Fruit fly (Drosophila melanogaster) whole organism, embryonic: ENCODE data around the gene CG14286.
A peak's percentile ranks its signal among the peaks of the same experiment; 100 is the strongest.

Experiments
- BtbVII ChIP-seq: fragments of 200-800 bp; sonication (Bioruptor generic); optimal IDR thresholded peaks from 3 replicates; lab custom pipeline; 2017; ENCODE audit warnings: missing biosample characterization, mild to moderate bottlenecking, missing genetic modification characterization
- CG10274 ChIP-seq: fragments of 200-800 bp; sonication (Bioruptor generic); optimal IDR thresholded peaks from 3 replicates; lab custom pipeline; 2017; ENCODE audit warnings: missing biosample characterization, mild to moderate bottlenecking, missing genetic modification characterization
- CG11560 ChIP-seq: fragments of 200-800 bp; sonication (Bioruptor generic); IDR thresholded peaks from 3 replicates; pipeline ENCODE4 v1.3.6; 2022; ENCODE audit warnings: missing biosample characterization, missing genetic modification characterization
- CG11695 ChIP-seq: fragments of 200-800 bp; sonication (Bioruptor generic); IDR thresholded peaks from 3 replicates; pipeline ENCODE4 v1.3.6; 2022; ENCODE audit warnings: missing biosample characterization, missing genetic modification characterization
- CG12659 ChIP-seq: fragments of 200-800 bp; sonication (Bioruptor generic); optimal IDR thresholded peaks from 3 replicates; lab custom pipeline; 2017; ENCODE audit warnings: mild to moderate bottlenecking, missing biosample characterization, missing genetic modification reagents, missing genetic modification characterization
- CG13424 ChIP-seq: fragments of 200-800 bp; sonication (Bioruptor generic); optimal IDR thresholded peaks from 2 replicates; lab custom pipeline; 2019; ENCODE audit warnings: missing biosample characterization, mild to moderate bottlenecking, missing genetic modification characterization, moderate library complexity
- CG2875 ChIP-seq: fragments of 200-800 bp; sonication (Bioruptor generic); optimal IDR thresholded peaks from 2 replicates; lab custom pipeline; 2017; ENCODE audit warnings: missing biosample characterization, mild to moderate bottlenecking, missing genetic modification characterization, missing genetic modification reagents
- CG31388 ChIP-seq: fragments of 200-800 bp; sonication (Bioruptor generic); optimal IDR thresholded peaks from 2 replicates; lab custom pipeline; 2016; ENCODE audit warnings: missing biosample characterization, missing genetic modification characterization
- CG34422 ChIP-seq: fragments of 200-800 bp; sonication (Bioruptor generic); IDR thresholded peaks from 3 replicates; pipeline ENCODE4 v1.3.6; 2022; ENCODE audit warnings: missing biosample characterization, missing genetic modification characterization
- CG43689 ChIP-seq: fragments of 200-800 bp; sonication (Bioruptor generic); IDR thresholded peaks from 2 replicates; pipeline ENCODE4 v1.3.6; 2022; ENCODE audit warnings: missing biosample characterization, missing genetic modification characterization
- CG4404 ChIP-seq: fragments of 200-800 bp; sonication (Bioruptor generic); IDR thresholded peaks from 2 replicates; pipeline ENCODE4 v1.3.6; 2022; ENCODE audit warnings: missing biosample characterization, missing genetic modification characterization
- CG4854 ChIP-seq: fragments of 200-800 bp; sonication (Bioruptor generic); optimal IDR thresholded peaks from 2 replicates; lab custom pipeline; 2016; ENCODE audit warnings: missing biosample characterization, missing genetic modification characterization, inconsistent platforms
- CG7556 ChIP-seq: fragments of 200-800 bp; sonication (Bioruptor generic); optimal IDR thresholded peaks from 2 replicates; lab custom pipeline; 2017; ENCODE audit warnings: missing biosample characterization, mild to moderate bottlenecking, missing genetic modification characterization
- CG7839 ChIP-seq: fragments of 200-800 bp; sonication (Bioruptor generic); optimal IDR thresholded peaks from 3 replicates; lab custom pipeline; 2018; ENCODE audit warnings: missing biosample characterization, mild to moderate bottlenecking, missing genetic modification characterization, moderate library complexity
- CG7963 ChIP-seq: fragments of 200-800 bp; sonication (Bioruptor generic); IDR thresholded peaks from 3 replicates; pipeline ENCODE4 v1.3.6; 2022; ENCODE audit warnings: missing biosample characterization, missing genetic modification characterization; ENCODE audit not compliant: partially characterized antibody
- CG8944 ChIP-seq: fragments of 200-800 bp; sonication (Bioruptor generic); optimal IDR thresholded peaks from 3 replicates; lab custom pipeline; 2016; ENCODE audit warnings: missing biosample characterization, missing genetic modification characterization
- CG9817 ChIP-seq: fragments of 200-800 bp; sonication (Bioruptor generic); optimal IDR thresholded peaks from 2 replicates; lab custom pipeline; 2018; ENCODE audit warnings: missing biosample characterization, mild to moderate bottlenecking, missing genetic modification characterization, moderate library complexity
- Camta ChIP-seq: fragments of 200-800 bp; sonication (Bioruptor generic); optimal IDR thresholded peaks from 2 replicates; lab custom pipeline; 2016; ENCODE audit warnings: missing biosample characterization, missing genetic modification characterization
- D19B ChIP-seq: fragments of 200-800 bp; sonication (Bioruptor generic); optimal IDR thresholded peaks from 2 replicates; lab custom pipeline; 2017; ENCODE audit warnings: missing biosample characterization, mild to moderate bottlenecking, missing genetic modification characterization
- Doc2 ChIP-seq: fragments of 200-800 bp; sonication (Bioruptor generic); IDR thresholded peaks from 2 replicates; pipeline ENCODE4 v1.3.6; 2022; ENCODE audit warnings: missing biosample characterization, missing genetic modification characterization
- NC2α ChIP-seq: fragments of 200-800 bp; sonication (Bioruptor generic); optimal IDR thresholded peaks from 2 replicates; lab custom pipeline; 2016; ENCODE audit warnings: missing biosample characterization, missing genetic modification characterization
- NFAT ChIP-seq: fragments of 200-800 bp; sonication (Bioruptor generic); IDR thresholded peaks from 2 replicates; pipeline ENCODE4 v1.3.6; 2022; ENCODE audit warnings: missing biosample characterization, missing genetic modification characterization
- Neu2 ChIP-seq: fragments of 200-800 bp; sonication (Bioruptor generic); optimal IDR thresholded peaks from 3 replicates; lab custom pipeline; 2016; ENCODE audit warnings: missing biosample characterization, missing genetic modification characterization, borderline replicate concordance
- Nf-YC ChIP-seq: fragments of 200-800 bp; optimal IDR thresholded peaks from 3 replicates; lab custom pipeline; 2019; ENCODE audit warnings: missing biosample characterization, mild to moderate bottlenecking, missing genetic modification characterization, moderate library complexity
- Oli ChIP-seq: fragments of 200-800 bp; sonication (Bioruptor generic); optimal IDR thresholded peaks from 2 replicates; lab custom pipeline; 2018; ENCODE audit warnings: missing biosample characterization, mild to moderate bottlenecking, missing genetic modification characterization, moderate library complexity
- Poxn ChIP-seq: fragments of 200-800 bp; sonication (Bioruptor generic); IDR thresholded peaks from 2 replicates; pipeline ENCODE4 v1.3.6; 2022; ENCODE audit warnings: missing biosample characterization, missing genetic modification characterization
- Sry-β ChIP-seq: fragments of 200-800 bp; sonication (Bioruptor generic); optimal IDR thresholded peaks from 2 replicates; lab custom pipeline; 2018; ENCODE audit warnings: missing biosample characterization, mild to moderate bottlenecking, missing genetic modification characterization, moderate library complexity
- Trl ChIP-seq, 3 experiments: fragments of >200 bp in 2 of 3; fragments of 200-800 bp in 1 of 3; sonication (Bioruptor generic) in 1 of 3; optimal IDR thresholded peaks; 2 replicates in 1 of 3; 3 replicates in 2 of 3; lab custom pipeline; 2016 to 2017; ENCODE audit warnings: missing biosample characterization in 1 of 3, missing genetic modification characterization in 1 of 3
- Xbp1 ChIP-seq: fragments of 200-800 bp; sonication (Bioruptor generic); optimal IDR thresholded peaks from 3 replicates; lab custom pipeline; 2016; ENCODE audit warnings: missing biosample characterization, mild to moderate bottlenecking, missing genetic modification characterization
- al ChIP-seq: fragments of 200-800 bp; sonication (Bioruptor generic); IDR thresholded peaks from 2 replicates; pipeline ENCODE4 v1.3.6; 2022; ENCODE audit warnings: missing biosample characterization, missing genetic modification characterization
- bsh ChIP-seq, 2 experiments: fragments of 200-800 bp; sonication (Bioruptor generic); optimal IDR thresholded peaks; 2 replicates each; lab custom pipeline; 2017 to 2018; ENCODE audit warnings: mild to moderate bottlenecking in 2 of 2, missing biosample characterization in 2 of 2, missing genetic modification characterization in 2 of 2, moderate library complexity in 1 of 2
- chinmo ChIP-seq: fragments of 200-800 bp; sonication (Bioruptor generic); IDR thresholded peaks from 4 replicates; pipeline ENCODE4 v1.3.6; 2022; ENCODE audit warnings: missing biosample characterization, missing genetic modification characterization; ENCODE audit not compliant: partially characterized antibody
- chn ChIP-seq: fragments of 200-800 bp; sonication (Bioruptor generic); optimal IDR thresholded peaks from 2 replicates; lab custom pipeline; 2016; ENCODE audit warnings: missing biosample characterization, missing genetic modification characterization
- dm ChIP-seq: fragments of 200-800 bp; sonication (Bioruptor generic); optimal IDR thresholded peaks from 3 replicates; lab custom pipeline; 2016; ENCODE audit warnings: missing biosample characterization, missing genetic modification characterization
- en ChIP-seq: fragments of 200-800 bp; sonication (Bioruptor generic); optimal IDR thresholded peaks from 2 replicates; lab custom pipeline; 2016; ENCODE audit warnings: missing biosample characterization, missing genetic modification characterization
- ewg ChIP-seq: fragments of 200-800 bp; sonication (Bioruptor generic); optimal IDR thresholded peaks from 3 replicates; lab custom pipeline; 2017; ENCODE audit warnings: mild to moderate bottlenecking, missing biosample characterization, missing genetic modification reagents, missing genetic modification characterization
- gsb-n ChIP-seq: fragments of 200-800 bp; sonication (Bioruptor generic); optimal IDR thresholded peaks from 3 replicates; lab custom pipeline; 2018; ENCODE audit warnings: missing biosample characterization, mild to moderate bottlenecking, missing genetic modification characterization
- gt ChIP-seq: fragments of 200-800 bp; sonication (Bioruptor generic); IDR thresholded peaks from 2 replicates; pipeline ENCODE4 v1.3.6; 2022; ENCODE audit warnings: missing biosample characterization, missing genetic modification characterization
- hkb ChIP-seq, 2 experiments: fragments of 200-800 bp in 1 of 2; fragments of >200 bp in 1 of 2; sonication (Bioruptor generic) in 1 of 2; IDR thresholded peaks in 1 of 2; optimal IDR thresholded peaks in 1 of 2; 2 replicates each; pipeline versions ENCODE4 v1.3.6 to Lab custom; 2017 to 2022; ENCODE audit warnings: missing biosample characterization in 1 of 2, missing genetic modification characterization in 1 of 2
- knrl ChIP-seq: fragments of 200-800 bp; sonication (Bioruptor generic); IDR thresholded peaks from 3 replicates; pipeline ENCODE4 v1.3.6; 2022; ENCODE audit warnings: missing biosample characterization, missing genetic modification characterization; ENCODE audit not compliant: partially characterized antibody
- nom ChIP-seq: fragments of 200-800 bp; sonication (Bioruptor generic); optimal IDR thresholded peaks from 2 replicates; lab custom pipeline; 2017; ENCODE audit warnings: missing biosample characterization, missing genetic modification characterization, mild to moderate bottlenecking, moderate library complexity, missing genetic modification reagents
- odd ChIP-seq: fragments of 200-800 bp; sonication (Bioruptor generic); optimal IDR thresholded peaks from 2 replicates; lab custom pipeline; 2017; ENCODE audit warnings: missing biosample characterization, mild to moderate bottlenecking, missing genetic modification characterization
- p53 ChIP-seq: fragments of 200-800 bp; sonication (Bioruptor generic); optimal IDR thresholded peaks from 2 replicates; lab custom pipeline; 2016; ENCODE audit warnings: missing biosample characterization, missing genetic modification characterization
- pho ChIP-seq: fragments of 200-800 bp; sonication (Bioruptor generic); optimal IDR thresholded peaks from 2 replicates; lab custom pipeline; 2016; ENCODE audit warnings: missing biosample characterization, missing genetic modification characterization
- shn ChIP-seq: fragments of 200-800 bp; sonication (Bioruptor generic); optimal IDR thresholded peaks from 3 replicates; lab custom pipeline; 2016; ENCODE audit warnings: missing biosample characterization, missing genetic modification characterization
- sqz ChIP-seq: fragments of 200-800 bp; sonication (Bioruptor generic); optimal IDR thresholded peaks from 3 replicates; lab custom pipeline; 2018; ENCODE audit warnings: missing biosample characterization, mild to moderate bottlenecking, missing genetic modification characterization
- usp ChIP-seq: fragments of >200 bp; optimal IDR thresholded peaks from 2 replicates; lab custom pipeline; 2017; ENCODE audit warnings: missing biosample characterization, missing genetic modification characterization
- vvl ChIP-seq: fragments of 200-800 bp; sonication (Bioruptor generic); IDR thresholded peaks from 2 replicates; pipeline ENCODE4 v1.3.6; 2022; ENCODE audit warnings: missing biosample characterization, missing genetic modification characterization
- zf30C ChIP-seq: fragments of 200-800 bp; sonication (Bioruptor generic); optimal IDR thresholded peaks from 3 replicates; lab custom pipeline; 2018; ENCODE audit warnings: missing biosample characterization, mild to moderate bottlenecking, missing genetic modification characterization
- zfh1 ChIP-seq: fragments of 200-800 bp; sonication (Bioruptor generic); IDR thresholded peaks from 3 replicates; pipeline ENCODE4 v1.3.6; 2022; ENCODE audit warnings: missing biosample characterization, missing genetic modification characterization

Gene CG14286

DNA sequence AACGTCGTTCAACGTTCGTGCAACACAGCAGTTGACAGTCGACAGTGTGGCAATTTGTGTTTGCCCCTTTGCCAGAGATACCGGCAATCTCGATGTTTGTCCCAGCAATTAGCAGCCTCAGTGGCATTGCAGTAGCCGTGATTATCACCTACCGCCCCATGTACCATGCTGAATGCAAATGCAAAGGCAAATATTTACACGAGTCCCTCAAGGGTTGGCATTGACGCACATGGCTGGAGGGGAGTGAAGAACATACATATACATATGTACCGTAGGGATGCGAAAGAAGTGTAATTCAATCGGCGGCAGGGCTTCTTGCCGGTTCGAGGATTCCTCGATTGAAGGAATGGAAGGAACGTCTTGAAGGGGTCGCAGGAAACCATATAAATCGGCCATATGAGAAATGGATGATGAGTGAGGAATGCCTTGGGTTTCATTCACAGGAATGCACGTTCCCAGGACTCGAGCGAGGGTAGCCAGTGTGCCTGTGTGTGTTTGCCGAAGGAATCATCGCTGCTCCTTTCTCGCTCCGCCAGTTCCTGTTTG is 23.9 kb upstream of the CG14286 start:
- TF ChIP-seq CG7963 (no peak), nom (GFP tag; lab: Kevin White, UChicago) (peak; percentile 2), pho (GFP tag; lab: Kevin White, UChicago) (no peak), Doc2 (GFP tag; lab: Robert Waterston, UW) (no peak), gt (GFP tag; lab: Robert Waterston, UW) (no peak), sqz (no peak), knrl (no peak), zf30C (GFP tag; lab: Kevin White, UChicago) (no peak), CG2875 (GFP tag; lab: Kevin White, UChicago) (peak; percentile 4), CG43689 (GFP tag; lab: Robert Waterston, UW) (no peak), CG7839 (no peak), vvl (GFP tag; lab: Robert Waterston, UW) (no peak), CG34422 (GFP tag; lab: Robert Waterston, UW) (no peak), CG11695 (GFP tag; lab: Robert Waterston, UW) (no peak), CG8944 (GFP tag; lab: Kevin White, UChicago) (no peak), CG7556 (GFP tag; lab: Kevin White, UChicago) (no peak), NFAT (GFP tag; lab: Robert Waterston, UW) (no peak), usp (no peak), BtbVII (no peak), chinmo (GFP tag; lab: Robert Waterston, UW) (0 out of 4 replicates have a peak, but pooled peaks have one; percentile 23), hkb (optimal IDR thresholded peaks at IDR 0.05; lab: Kevin White, UChicago) (no peak), hkb (GFP tag; IDR thresholded peaks at IDR 0.05; lab: Robert Waterston, UW) (no peak), dm (GFP tag; lab: Kevin White, UChicago) (no peak), Neu2 (GFP tag; lab: Kevin White, UChicago) (no peak), Xbp1 (GFP tag; lab: Kevin White, UChicago) (no peak), CG12659 (GFP tag; lab: Kevin White, UChicago) (no peak), Poxn (GFP tag; lab: Robert Waterston, UW) (no peak), CG13424 (tag; lab: Kevin White, UChicago) (no peak), CG4854 (GFP tag; lab: Kevin White, UChicago) (no peak), CG4404 (GFP tag; lab: Robert Waterston, UW) (no peak), zfh1 (GFP tag; lab: Robert Waterston, UW) (no peak), Camta (GFP tag; lab: Kevin White, UChicago) (no peak), D19B (GFP tag; lab: Kevin White, UChicago) (no peak), al (no peak), odd (GFP tag; lab: Kevin White, UChicago) (peak; percentile 17), Oli (tag; lab: Kevin White, UChicago) (no peak), Nf-YC (tag; lab: Kevin White, UChicago) (no peak), shn (no peak), ewg (GFP tag; lab: Kevin White, UChicago) (no peak), p53 (no peak), Sry-β (GFP tag; lab: Kevin White, UChicago) (no peak), en (no peak), NC2α (no peak), bsh (GFP tag; optimal IDR thresholded peaks at IDR 0.05; lab: Kevin White, UChicago) (no peak), CG10274 (no peak), gsb-n (tag; lab: Kevin White, UChicago) (no peak), chn (GFP tag; lab: Kevin White, UChicago) (no peak), CG9817 (tag; lab: Kevin White, UChicago) (no peak), CG31388 (GFP tag; lab: Kevin White, UChicago) (no peak), Trl (optimal IDR thresholded peaks at IDR 0.05; lab: Kevin White, UChicago) (no peak), Trl (GFP tag; optimal IDR thresholded peaks at IDR 0.05; lab: Kevin White, UChicago) (no peak), CG11560 (tag; lab: Robert Waterston, UW) (no peak)
